Worm (Caenorhabditis elegans) whole organism, midembryonic: ENCODE data around the gene C43H6.6.

Experiments
- cog-1 ChIP-seq: sonication (generic microtip); optimal IDR thresholded peaks from 2 replicates; lab custom pipeline; 2016; ENCODE audit warnings: missing genetic modification characterization, missing compliant biosample characterization
- ref-1 ChIP-seq: fragments of 200-800 bp; sonication (Bioruptor generic); conservative IDR thresholded peaks from 2 replicates; pipeline ENCODE4 v1.3.6; 2022; ENCODE audit warnings: missing genetic modification reagents, missing genetic modification characterization, missing compliant biosample characterization
- tab-1 ChIP-seq: fragments of 200-800 bp; sonication (Bioruptor generic); IDR thresholded peaks from 2 replicates; pipeline ENCODE4 v1.3.6; 2022; ENCODE audit warnings: missing genetic modification characterization, missing compliant biosample characterization

ce11 chrX:2439309-2439708 lies 44.2 kb downstream of the C43H6.6 start:
- no peak for TF ChIP-seq tab-1 (GFP tag; lab: Robert Waterston, UW)
- TF ChIP-seq cog-1: no peak
- no peak for TF ChIP-seq ref-1 (GFP tag; lab: Robert Waterston, UW)
